Fruit fly (Drosophila melanogaster) whole organism, embryonic: ENCODE measurements around the gene Orc2.

Experiments used
- Blimp-1 ChIP-seq: fragments of 200-800 bp; sonication (Bioruptor generic); optimal IDR thresholded peaks from 3 replicates; lab custom pipeline; 2018; ENCODE audit warnings: missing biosample characterization, missing genetic modification characterization, mild to moderate bottlenecking, moderate library complexity, missing genetic modification reagents
- Dll ChIP-seq: fragments of 200-800 bp; sonication (Bioruptor generic); IDR thresholded peaks from 4 replicates; pipeline ENCODE4 v1.3.6; 2022; ENCODE audit warnings: missing biosample characterization, missing genetic modification characterization; ENCODE audit not compliant: partially characterized antibody
- PHDP ChIP-seq: fragments of 200-800 bp; sonication (Bioruptor generic); optimal IDR thresholded peaks from 3 replicates; lab custom pipeline; 2018; ENCODE audit warnings: missing biosample characterization, mild to moderate bottlenecking, missing genetic modification characterization, moderate library complexity
- fru ChIP-seq: fragments of >200 bp; optimal IDR thresholded peaks from 2 replicates; lab custom pipeline; 2017
- ham ChIP-seq: fragments of 200-800 bp; sonication (Bioruptor generic); IDR thresholded peaks from 2 replicates; pipeline ENCODE4 v1.3.6; 2022; ENCODE audit warnings: missing biosample characterization, missing genetic modification characterization
- maf-S ChIP-seq: fragments of 200-800 bp; sonication (Bioruptor generic); optimal IDR thresholded peaks from 2 replicates; lab custom pipeline; 2016; ENCODE audit warnings: missing biosample characterization, missing genetic modification characterization
- sens ChIP-seq: fragments of 200-800 bp; sonication (Bioruptor generic); peaks from one replicate; lab custom pipeline; 2016; ENCODE audit warnings: missing biosample characterization, missing genetic modification characterization

dm6 chr3R:13989453-13989852, 24.8 kb downstream of the Orc2 start:
- TF ChIP-seq maf-S (GFP tag; lab: Kevin White, UChicago) (no peak), ham (GFP tag; lab: Robert Waterston, UW) (no peak), PHDP (tag; lab: Kevin White, UChicago) (no peak), Blimp-1 (GFP tag; lab: Kevin White, UChicago) (no peak), fru (lab: Kevin White, UChicago) (no peak), Dll (GFP tag; lab: Robert Waterston, UW) (no peak), sens (GFP tag; lab: Kevin White, UChicago) (no peak)
